Fruit fly (Drosophila melanogaster) whole organism, embryonic: ENCODE measurements around the gene CG42486.

Experiments used
- Awh ChIP-seq: fragments of 200-800 bp; sonication (Bioruptor generic); IDR thresholded peaks from 2 replicates; pipeline ENCODE4, ENCODE4 v1.3.6; 2022; ENCODE audit warnings: missing biosample characterization, missing genetic modification characterization
- Bdp1 ChIP-seq: fragments of 200-800 bp; sonication (Bioruptor generic); optimal IDR thresholded peaks from 3 replicates; lab custom pipeline; 2016; ENCODE audit warnings: missing biosample characterization, missing genetic modification characterization
- Bgb ChIP-seq: fragments of 200-800 bp; sonication (Bioruptor generic); IDR thresholded peaks from 2 replicates; pipeline ENCODE4 v1.3.6; 2022; ENCODE audit warnings: missing biosample characterization, missing genetic modification characterization; ENCODE audit not compliant: partially characterized antibody
- C15 ChIP-seq: fragments of 200-800 bp; sonication (Bioruptor generic); IDR thresholded peaks from 3 replicates; pipeline ENCODE4 v1.3.6; 2022; ENCODE audit warnings: missing biosample characterization, missing genetic modification characterization
- CG10209 ChIP-seq: fragments of 200-800 bp; sonication (Bioruptor generic); optimal IDR thresholded peaks from 3 replicates; lab custom pipeline; 2017; ENCODE audit warnings: missing biosample characterization, mild to moderate bottlenecking, missing genetic modification characterization, missing genetic modification reagents
- CG11456 ChIP-seq: fragments of 200-800 bp; sonication (Bioruptor generic); IDR thresholded peaks from 3 replicates; pipeline ENCODE4 v1.3.6; 2022; ENCODE audit warnings: missing biosample characterization, missing genetic modification characterization
- CG12299 ChIP-seq: fragments of 200-800 bp; sonication (Bioruptor generic); optimal IDR thresholded peaks from 2 replicates; lab custom pipeline; 2018; ENCODE audit warnings: missing biosample characterization, mild to moderate bottlenecking, missing genetic modification characterization
- CG12942 ChIP-seq: fragments of 200-800 bp; sonication (Bioruptor generic); optimal IDR thresholded peaks from 3 replicates; lab custom pipeline; 2016; ENCODE audit warnings: missing biosample characterization, missing genetic modification characterization
- CG14050 ChIP-seq: fragments of 200-800 bp; sonication (Bioruptor generic); IDR thresholded peaks from 3 replicates; pipeline ENCODE4 v1.3.6; 2022; ENCODE audit warnings: missing biosample characterization, missing genetic modification characterization
- CG14441 ChIP-seq: fragments of 200-800 bp; sonication (Bioruptor generic); IDR thresholded peaks from 2 replicates; pipeline ENCODE4 v1.3.6; 2022; ENCODE audit warnings: missing biosample characterization, missing genetic modification characterization
- CG14667 ChIP-seq: fragments of 200-800 bp; sonication (Bioruptor generic); IDR thresholded peaks from 2 replicates; pipeline ENCODE4 v1.3.6; 2022; ENCODE audit warnings: missing biosample characterization, missing genetic modification characterization
- CG14860 ChIP-seq: fragments of 200-800 bp; sonication (Bioruptor generic); IDR thresholded peaks from 3 replicates; pipeline ENCODE4 v1.3.6; 2022; ENCODE audit warnings: missing biosample characterization, missing genetic modification characterization; ENCODE audit not compliant: partially characterized antibody
- CG1529 ChIP-seq: fragments of 200-800 bp; sonication (Bioruptor generic); optimal IDR thresholded peaks from 3 replicates; lab custom pipeline; 2018; ENCODE audit warnings: missing biosample characterization, missing genetic modification characterization
- CG15601 ChIP-seq: fragments of 200-800 bp; sonication (Bioruptor generic); optimal IDR thresholded peaks from 3 replicates; lab custom pipeline; 2019; ENCODE audit warnings: missing biosample characterization, mild to moderate bottlenecking, missing genetic modification characterization, moderate library complexity
- CG17186 ChIP-seq: fragments of 200-800 bp; sonication (Bioruptor generic); optimal IDR thresholded peaks from 3 replicates; lab custom pipeline; 2017; ENCODE audit warnings: missing biosample characterization, missing genetic modification reagents, missing genetic modification characterization
- CG17328 ChIP-seq: fragments of 200-800 bp; sonication (Bioruptor generic); IDR thresholded peaks from 2 replicates; pipeline ENCODE4 v1.3.6; 2022; ENCODE audit warnings: missing biosample characterization, missing genetic modification characterization
- CG18619 ChIP-seq: fragments of 200-800 bp; sonication (Bioruptor generic); optimal IDR thresholded peaks from 3 replicates; lab custom pipeline; 2017; ENCODE audit warnings: missing biosample characterization, mild to moderate bottlenecking, missing genetic modification characterization
- CG2199 ChIP-seq: fragments of 200-800 bp; sonication (Bioruptor generic); IDR thresholded peaks from 3 replicates; pipeline ENCODE4 v1.3.6; 2022; ENCODE audit warnings: missing biosample characterization, missing genetic modification characterization
- CG2202 ChIP-seq: fragments of 200-800 bp; sonication (Bioruptor generic); optimal IDR thresholded peaks from 2 replicates; lab custom pipeline; 2018; ENCODE audit warnings: missing biosample characterization, mild to moderate bottlenecking, missing genetic modification characterization
- CG2678 ChIP-seq: fragments of 200-800 bp; sonication (Bioruptor generic); optimal IDR thresholded peaks from 3 replicates; lab custom pipeline; 2019; ENCODE audit warnings: missing biosample characterization, mild to moderate bottlenecking, missing genetic modification characterization, moderate library complexity
- CG3163 ChIP-seq: fragments of 200-800 bp; sonication (Bioruptor generic); optimal IDR thresholded peaks from 3 replicates; lab custom pipeline; 2016; ENCODE audit warnings: missing biosample characterization, missing genetic modification characterization
- CG43689 ChIP-seq: fragments of 200-800 bp; sonication (Bioruptor generic); IDR thresholded peaks from 2 replicates; pipeline ENCODE4 v1.3.6; 2022; ENCODE audit warnings: missing biosample characterization, missing genetic modification characterization
- CG6254 ChIP-seq: fragments of 200-800 bp; sonication (Bioruptor generic); optimal IDR thresholded peaks from 3 replicates; lab custom pipeline; 2017; ENCODE audit warnings: mild to moderate bottlenecking, missing biosample characterization, missing genetic modification reagents, missing genetic modification characterization
- CG8089 ChIP-seq: fragments of 200-800 bp; sonication (Bioruptor generic); optimal IDR thresholded peaks from 3 replicates; lab custom pipeline; 2016; ENCODE audit warnings: missing biosample characterization, missing genetic modification characterization
- CTCF ChIP-seq: fragments of 200-800 bp; sonication (Bioruptor generic); optimal IDR thresholded peaks from 2 replicates; lab custom pipeline; 2017; ENCODE audit warnings: missing biosample characterization, mild to moderate bottlenecking, missing genetic modification characterization, moderate library complexity
- Dip2 ChIP-seq: fragments of 200-800 bp; sonication (Bioruptor generic); IDR thresholded peaks from 2 replicates; pipeline ENCODE4 v1.3.6; 2022; ENCODE audit warnings: missing biosample characterization, missing genetic modification characterization
- Fer3 ChIP-seq: fragments of 200-800 bp; sonication (Bioruptor generic); optimal IDR thresholded peaks from 2 replicates; lab custom pipeline; 2018; ENCODE audit warnings: missing biosample characterization, mild to moderate bottlenecking, missing genetic modification characterization, moderate library complexity
- Gug ChIP-seq: fragments of 200-800 bp; sonication (Bioruptor generic); IDR thresholded peaks from 4 replicates; pipeline ENCODE4 v1.3.6; 2022; ENCODE audit warnings: missing biosample characterization, missing genetic modification characterization
- Hr3 ChIP-seq: fragments of 200-800 bp; sonication (Bioruptor generic); optimal IDR thresholded peaks from 3 replicates; lab custom pipeline; 2016; ENCODE audit warnings: missing biosample characterization, missing genetic modification characterization
- Lhr ChIP-seq: fragments of 200-800 bp; sonication (Bioruptor generic); optimal IDR thresholded peaks from 3 replicates; lab custom pipeline; 2017; ENCODE audit warnings: mild to moderate bottlenecking, missing biosample characterization, missing genetic modification reagents, missing genetic modification characterization
- Max ChIP-seq: fragments of 200-800 bp; sonication (Bioruptor generic); optimal IDR thresholded peaks from 2 replicates; lab custom pipeline; 2016; ENCODE audit warnings: missing biosample characterization, mild to moderate bottlenecking, missing genetic modification characterization
- Nf-YB ChIP-seq: fragments of 200-800 bp; sonication (Bioruptor generic); optimal IDR thresholded peaks from 3 replicates; lab custom pipeline; 2019; ENCODE audit warnings: missing biosample characterization, mild to moderate bottlenecking, missing genetic modification characterization, moderate library complexity
- Side ChIP-seq: fragments of 200-800 bp; sonication (Bioruptor generic); optimal IDR thresholded peaks from 2 replicates; lab custom pipeline; 2016; ENCODE audit warnings: missing biosample characterization, missing genetic modification characterization
- cad ChIP-seq: fragments of >200 bp; optimal IDR thresholded peaks from 2 replicates; lab custom pipeline; 2017; ENCODE audit warnings: missing biosample characterization, missing genetic modification characterization
- ci ChIP-seq: fragments of 200-800 bp; sonication (Bioruptor generic); IDR thresholded peaks from 3 replicates; pipeline ENCODE4 v1.3.6; 2022; ENCODE audit warnings: missing biosample characterization, missing genetic modification characterization
- eve ChIP-seq, 2 experiments: fragments of >200 bp; optimal IDR thresholded peaks; 2 replicates each; lab custom pipeline; 2017; ENCODE audit warnings: missing biosample characterization in 2 of 2, missing genetic modification characterization in 2 of 2
- ewg ChIP-seq: fragments of 200-800 bp; sonication (Bioruptor generic); optimal IDR thresholded peaks from 3 replicates; lab custom pipeline; 2017; ENCODE audit warnings: mild to moderate bottlenecking, missing biosample characterization, missing genetic modification reagents, missing genetic modification characterization
- fd102C ChIP-seq: fragments of 200-800 bp; sonication (Bioruptor generic); optimal IDR thresholded peaks from 2 replicates; lab custom pipeline; 2018; ENCODE audit warnings: missing biosample characterization, mild to moderate bottlenecking, missing genetic modification characterization, moderate library complexity
- fru ChIP-seq: fragments of >200 bp; optimal IDR thresholded peaks from 2 replicates; lab custom pipeline; 2017
- grau ChIP-seq: fragments of 200-800 bp; optimal IDR thresholded peaks from 3 replicates; lab custom pipeline; 2019; ENCODE audit warnings: missing biosample characterization, mild to moderate bottlenecking, missing genetic modification characterization, moderate library complexity
- lab ChIP-seq: fragments of 200-800 bp; sonication (Bioruptor generic); optimal IDR thresholded peaks from 3 replicates; lab custom pipeline; 2017; ENCODE audit warnings: missing biosample characterization, missing genetic modification characterization, mild to moderate bottlenecking, moderate library complexity, missing genetic modification reagents
- maf-S ChIP-seq: fragments of 200-800 bp; sonication (Bioruptor generic); optimal IDR thresholded peaks from 2 replicates; lab custom pipeline; 2016; ENCODE audit warnings: missing biosample characterization, missing genetic modification characterization
- mld ChIP-seq: fragments of 200-800 bp; sonication (Bioruptor generic); IDR thresholded peaks from 3 replicates; pipeline ENCODE4 v1.3.6; 2022; ENCODE audit warnings: missing biosample characterization, missing genetic modification characterization; ENCODE audit not compliant: partially characterized antibody
- pum ChIP-seq: fragments of 200-800 bp; sonication (Bioruptor generic); optimal IDR thresholded peaks from 2 replicates; lab custom pipeline; 2016; ENCODE audit warnings: missing biosample characterization, missing genetic modification characterization
- repo ChIP-seq: fragments of 200-800 bp; sonication (Bioruptor generic); optimal IDR thresholded peaks from 2 replicates; lab custom pipeline; 2016; ENCODE audit warnings: missing biosample characterization, missing genetic modification characterization
- sim ChIP-seq: fragments of 200-800 bp; sonication (Bioruptor generic); IDR thresholded peaks from 2 replicates; pipeline ENCODE4 v1.3.6; 2022; ENCODE audit warnings: missing biosample characterization, missing genetic modification characterization
- slp2 ChIP-seq: fragments of 200-800 bp; sonication (Bioruptor generic); optimal IDR thresholded peaks from 2 replicates; lab custom pipeline; 2016; ENCODE audit warnings: missing biosample characterization, missing genetic modification characterization
- so ChIP-seq: fragments of 200-800 bp; sonication (Bioruptor generic); IDR thresholded peaks from 3 replicates; pipeline ENCODE4 v1.3.6; 2022; ENCODE audit warnings: missing biosample characterization, missing genetic modification characterization
- tin ChIP-seq: fragments of 200-800 bp; sonication (Bioruptor generic); optimal IDR thresholded peaks from 3 replicates; lab custom pipeline; 2016; ENCODE audit warnings: missing biosample characterization, missing genetic modification characterization
- tll ChIP-seq, 2 experiments: fragments of 200-800 bp in 1 of 2; fragments of >200 bp in 1 of 2; sonication (Bioruptor generic) in 1 of 2; optimal IDR thresholded peaks; 2 replicates each; lab custom pipeline; 2017 to 2019; ENCODE audit warnings: missing biosample characterization in 2 of 2, missing genetic modification characterization in 2 of 2, mild to moderate bottlenecking in 1 of 2, moderate library complexity in 1 of 2
- trh ChIP-seq: fragments of 200-800 bp; sonication (Bioruptor generic); optimal IDR thresholded peaks from 2 replicates; lab custom pipeline; 2016; ENCODE audit warnings: missing biosample characterization, missing genetic modification characterization
- vfl ChIP-seq: fragments of 200-800 bp; sonication (Bioruptor generic); optimal IDR thresholded peaks from 2 replicates; lab custom pipeline; 2016; ENCODE audit warnings: missing biosample characterization, missing genetic modification characterization

CG42486 gene

dm6 chr2L:11816376-11816775, 26.6 kb upstream of the CG42486 start (continued):
- TF ChIP-seq Side (GFP tag; lab: Kevin White, UChicago), result peak; percentile 93
- peak; percentile 96 for TF ChIP-seq repo (GFP tag; lab: Kevin White, UChicago)
- TF ChIP-seq CG43689 (GFP tag; lab: Robert Waterston, UW), result peak; percentile 81
- peak; percentile 87 for TF ChIP-seq Gug (GFP tag; lab: Robert Waterston, UW)
- peak; percentile 83 for TF ChIP-seq maf-S (GFP tag; lab: Kevin White, UChicago)
- peak; percentile 89 for TF ChIP-seq CG15601 (tag; lab: Kevin White, UChicago)
- peak; percentile 87 for TF ChIP-seq Hr3
- TF ChIP-seq CG12299, result peak; percentile 72
- TF ChIP-seq CG6254 (GFP tag; lab: Kevin White, UChicago), result peak; percentile 96
- peak; percentile 96 for TF ChIP-seq CG11456 (GFP tag; lab: Robert Waterston, UW)
- peak; percentile 97 for TF ChIP-seq sim (GFP tag; lab: Robert Waterston, UW)
- TF ChIP-seq CG17328, result peak; percentile 97
- TF ChIP-seq trh (GFP tag; lab: Kevin White, UChicago), result peak; percentile 88
- peak; percentile 96 for TF ChIP-seq Awh (GFP tag; lab: Robert Waterston, UW)
- TF ChIP-seq Bdp1 (GFP tag; lab: Kevin White, UChicago), result peak; percentile 82
- TF ChIP-seq grau, result peak; percentile 83
- peak; percentile 94 for TF ChIP-seq ewg
- TF ChIP-seq so (GFP tag; lab: Robert Waterston, UW), result peak; percentile 87
- TF ChIP-seq C15 (GFP tag; lab: Robert Waterston, UW), result peak; percentile 73; the same call in 2 of the 3 replicates
- peak; percentile 83 for TF ChIP-seq slp2 (GFP tag; lab: Kevin White, UChicago)
- TF ChIP-seq CG14441 (GFP tag; lab: Robert Waterston, UW), result peak; percentile 89
- peak; percentile 82 for TF ChIP-seq CG3163 (GFP tag; lab: Kevin White, UChicago)
- peak; percentile 98 for TF ChIP-seq CG2199 (GFP tag; lab: Robert Waterston, UW)
- TF ChIP-seq ci, result peak; percentile 99
- TF ChIP-seq CG2202 (tag; lab: Kevin White, UChicago), result peak; percentile 97
- no peak for TF ChIP-seq cad
- TF ChIP-seq fru (lab: Kevin White, UChicago), result no peak
- peak; percentile 94 for TF ChIP-seq CTCF (GFP tag; lab: Kevin White, UChicago)
- peak; percentile 75 for TF ChIP-seq Nf-YB (GFP tag; lab: Kevin White, UChicago)
- peak; percentile 97 for TF ChIP-seq Lhr (GFP tag; lab: Kevin White, UChicago)
- TF ChIP-seq CG10209 (GFP tag; lab: Kevin White, UChicago), result peak; percentile 95
- TF ChIP-seq tll (GFP tag; optimal IDR thresholded peaks at IDR 0.05; lab: Kevin White, UChicago), result peak in 1 of 2 experiments; percentile 59
- TF ChIP-seq CG14860 (GFP tag; lab: Robert Waterston, UW), result no peak
- TF ChIP-seq CG2678 (tag; lab: Kevin White, UChicago), result peak; percentile 81
- TF ChIP-seq lab, result peak; percentile 98
- TF ChIP-seq CG14667 (GFP tag; lab: Robert Waterston, UW), result peak; percentile 76; the same call in 1 of the 2 replicates
- TF ChIP-seq CG1529 (GFP tag; lab: Kevin White, UChicago), result peak; percentile 96
- peak; percentile 98 for TF ChIP-seq fd102C (GFP tag; lab: Kevin White, UChicago)
- TF ChIP-seq mld, result no peak
- TF ChIP-seq eve (GFP tag; optimal IDR thresholded peaks at IDR 0.05; lab: Kevin White, UChicago), result peak in 1 of 2 experiments; percentile 54
- TF ChIP-seq Dip2, result no peak
- TF ChIP-seq CG14050 (GFP tag; lab: Robert Waterston, UW), result peak; percentile 89
- peak; percentile 96 for TF ChIP-seq CG18619 (GFP tag; lab: Kevin White, UChicago)
- peak; percentile 85 for TF ChIP-seq CG12942 (GFP tag; lab: Kevin White, UChicago)
- peak; percentile 98 for TF ChIP-seq CG8089
- peak; percentile 89 for TF ChIP-seq Fer3
- TF ChIP-seq pum (GFP tag; lab: Kevin White, UChicago), result peak; percentile 86
- peak; percentile 97 for TF ChIP-seq tin
- TF ChIP-seq vfl (GFP tag; lab: Kevin White, UChicago), result peak; percentile 61
- no peak; the same call in 1 of the 2 replicates for TF ChIP-seq Bgb
- peak; percentile 79 for TF ChIP-seq Max (GFP tag; lab: Kevin White, UChicago)
- peak; percentile 94 for TF ChIP-seq CG17186 (GFP tag; lab: Kevin White, UChicago)
